Worm (Caenorhabditis elegans) whole organism, L4 larva: Measurements from ENCODE around the gene clec-224.

ENCODE experiments used
- hif-1 ChIP-seq, 2 experiments: sonication (generic microtip); optimal IDR thresholded peaks; 2 replicates each; lab custom pipeline; 2016 to 2017; ENCODE audit warnings: missing compliant biosample characterization in 2 of 2, missing genetic modification characterization in 2 of 2, missing genetic modification reagents in 2 of 2, missing genotype in 2 of 2, mild to moderate bottlenecking in 1 of 2
- hmg-1.1 ChIP-seq: fragments of 200-800 bp; sonication (Bioruptor generic); IDR thresholded peaks from 2 replicates; pipeline ENCODE4 v1.3.6; 2022; ENCODE audit warnings: missing genetic modification reagents, missing genetic modification characterization, missing compliant biosample characterization
- nhr-6 ChIP-seq: fragments of 150-350 bp; optimal IDR thresholded peaks from 2 replicates; lab custom pipeline; 2014; ENCODE audit warnings: missing biosample characterization, missing genetic modification characterization
- pqm-1 ChIP-seq: sonication (generic microtip); optimal IDR thresholded peaks from 2 replicates; lab custom pipeline; 2017; ENCODE audit warnings: missing biosample characterization, missing genetic modification characterization
- zag-1 ChIP-seq: fragments of 150-350 bp; optimal IDR thresholded peaks from 2 replicates; lab custom pipeline; 2014; ENCODE audit warnings: missing biosample characterization, missing genetic modification characterization

ce11 chrV:12198545-12198944 lies 19.3 kb upstream of the clec-224 start, which contains the start of gene lon-3:
- TF ChIP-seq hmg-1.1 (no peak), nhr-6 (tag; lab: Kevin White, UChicago) (no peak), pqm-1 (no peak), zag-1 (no peak), hif-1 (tag; optimal IDR thresholded peaks at IDR 0.05; lab: Kevin White, UChicago) (no peak)
